Worm (Caenorhabditis elegans) whole organism, L1 larva: Measurements from ENCODE around the gene C45G9.9.
A peak's percentile ranks its signal among the peaks of the same experiment; 100 is the strongest.

Experiments
- aly-2 ChIP-seq: fragments of 150-350 bp; optimal IDR thresholded peaks from 2 replicates; lab custom pipeline; 2014; ENCODE audit warnings: missing biosample characterization, missing genetic modification characterization
- efl-1 ChIP-seq, 4 experiments: fragments of 150-350 bp; optimal IDR thresholded peaks in 3 of 4; peaks in 1 of 4; 1 replicate in 1 of 4; 2 replicates in 3 of 4; lab custom pipeline; 2014; ENCODE audit warnings: missing biosample characterization in 2 of 4, missing genetic modification characterization in 2 of 4, missing genetic modification reagents in 2 of 4
- isw-1 ChIP-seq: fragments of 200-800 bp; sonication (Bioruptor generic); IDR thresholded peaks from 2 replicates; pipeline ENCODE4 v1.3.6; 2022; ENCODE audit warnings: missing genetic modification characterization, missing compliant biosample characterization
- jun-1 ChIP-seq: fragments of 150-350 bp; optimal IDR thresholded peaks from 2 replicates; lab custom pipeline; 2014; ENCODE audit warnings: missing biosample characterization, missing genetic modification reagents, missing genetic modification characterization
- lin-14 ChIP-seq: fragments of 200-800 bp; sonication (Bioruptor generic); optimal IDR thresholded peaks from 2 replicates; lab custom pipeline; 2018; ENCODE audit warnings: mild to moderate bottlenecking, missing genetic modification characterization, moderate library complexity, missing compliant biosample characterization
- mdl-1 ChIP-seq, 2 experiments: fragments of 150-350 bp; optimal IDR thresholded peaks; 2 replicates each; lab custom pipeline; 2014 to 2017; ENCODE audit warnings: missing biosample characterization in 2 of 2, missing genetic modification characterization in 2 of 2, inconsistent platforms in 1 of 2
- nhr-47 ChIP-seq: sonication (generic microtip); optimal IDR thresholded peaks from 2 replicates; lab custom pipeline; 2016; ENCODE audit warnings: mild to moderate bottlenecking, missing genetic modification characterization, moderate library complexity, missing compliant biosample characterization
- nhr-77 ChIP-seq: fragments of 150-350 bp; optimal IDR thresholded peaks from 2 replicates; lab custom pipeline; 2014; ENCODE audit warnings: missing biosample characterization, missing genetic modification characterization
- nhr-85 ChIP-seq: sonication (generic microtip); peaks from one replicate; lab custom pipeline; 2016; ENCODE audit warnings: missing genetic modification characterization, inconsistent platforms, missing compliant biosample characterization
- nhr-90 ChIP-seq: sonication (generic microtip); optimal IDR thresholded peaks from 2 replicates; lab custom pipeline; 2016; ENCODE audit warnings: mild to moderate bottlenecking, missing genetic modification characterization, missing compliant biosample characterization; ENCODE audit not compliant: poor library complexity
- pax-3 ChIP-seq: fragments of 200-800 bp; sonication (Bioruptor generic); optimal IDR thresholded peaks from 2 replicates; lab custom pipeline; 2018; ENCODE audit warnings: mild to moderate bottlenecking, missing genetic modification characterization, moderate library complexity, missing compliant biosample characterization

- TF ChIP-seq nhr-90 (peak; percentile 86), aly-2 (tag; lab: Kevin White, UChicago) (peak; percentile 64), jun-1 (peak; percentile 77), isw-1 (GFP tag; lab: Robert Waterston, UW) (peak; percentile 50), pax-3 (peak; percentile 78), nhr-77 (tag; lab: Kevin White, UChicago) (peak; percentile 67), nhr-47 (peak; percentile 89), efl-1 (optimal IDR thresholded peaks at IDR 0.05; lab: Kevin White, UChicago) (peak; percentile 46 to 47), efl-1 (GFP tag; optimal IDR thresholded peaks at IDR 0.05 in 1 of 2; lab: Kevin White, UChicago) (peak; percentile 29 to 95), mdl-1 (tag; optimal IDR thresholded peaks at IDR 0.05; lab: Kevin White, UChicago) (peak in 1 of 2 experiments; percentile 33), lin-14 (GFP tag; lab: Kevin White, UChicago) (peak; percentile 78), nhr-85 (tag; lab: Kevin White, UChicago) (peak; percentile 79)
Observed at ce11 chrIII:5031375-5031836, 24.2 kb downstream of the C45G9.9 start.
